Worm (Caenorhabditis elegans) whole organism, young adult: ENCODE measurements around the gene asd-1.

Source experiments
- B0261.1 ChIP-seq: sonication (generic microtip); optimal IDR thresholded peaks from 2 replicates; lab custom pipeline; 2016; ENCODE audit warnings: mild to moderate bottlenecking, missing genetic modification characterization, moderate library complexity, missing compliant biosample characterization
- C06A6.2 ChIP-seq: fragments of 200-800 bp; sonication (Bioruptor generic); conservative IDR thresholded peaks from 2 replicates; pipeline ENCODE4 v1.3.6; 2022; ENCODE audit warnings: missing genetic modification characterization, missing compliant biosample characterization
- C17E4.6 ChIP-seq: fragments of 200-800 bp; sonication (Bioruptor generic); IDR thresholded peaks from 2 replicates; pipeline ENCODE4 v1.3.6; 2022; ENCODE audit warnings: missing genetic modification reagents, missing genetic modification characterization, missing compliant biosample characterization
- F10E7.11 ChIP-seq: sonication (generic microtip); optimal IDR thresholded peaks from 2 replicates; lab custom pipeline; 2017; ENCODE audit warnings: mild to moderate bottlenecking, missing genetic modification characterization, moderate library complexity, missing compliant biosample characterization
- F22D6.2 ChIP-seq: sonication (generic microtip); optimal IDR thresholded peaks from 2 replicates; lab custom pipeline; 2016; ENCODE audit warnings: mild to moderate bottlenecking, missing genetic modification characterization, missing compliant biosample characterization
- F23B12.7 ChIP-seq: sonication (generic microtip); optimal IDR thresholded peaks from 2 replicates; lab custom pipeline; 2017; ENCODE audit warnings: missing genetic modification characterization, mild to moderate bottlenecking, missing compliant biosample characterization, antibody characterized with exemption, moderate library complexity; ENCODE audit not compliant: insufficient read depth
- F49E8.2 ChIP-seq: sonication (generic microtip); optimal IDR thresholded peaks from 3 replicates; lab custom pipeline; 2017; ENCODE audit warnings: missing genetic modification characterization, mild to moderate bottlenecking, missing compliant biosample characterization, antibody characterized with exemption, moderate library complexity; ENCODE audit not compliant: insufficient read depth
- F55B11.4 ChIP-seq: sonication (generic microtip); optimal IDR thresholded peaks from 2 replicates; lab custom pipeline; 2016; ENCODE audit warnings: missing compliant biosample characterization, missing genetic modification characterization, borderline replicate concordance; ENCODE audit not compliant: insufficient read depth
- F57A8.1 ChIP-seq: fragments of 200-800 bp; sonication (Bioruptor generic); optimal IDR thresholded peaks from 2 replicates; lab custom pipeline; 2018; ENCODE audit warnings: mild to moderate bottlenecking, missing genetic modification characterization, moderate library complexity, missing compliant biosample characterization
- K12H6.12 ChIP-seq: fragments of 200-800 bp; sonication (Bioruptor generic); optimal IDR thresholded peaks from 2 replicates; lab custom pipeline; 2018; ENCODE audit warnings: mild to moderate bottlenecking, missing genetic modification characterization, missing compliant biosample characterization
- Y79H2A.3 ChIP-seq: fragments of 200-800 bp; sonication (Bioruptor generic); conservative IDR thresholded peaks from 2 replicates; pipeline ENCODE4 v1.3.6; 2022; ENCODE audit warnings: missing genetic modification reagents, missing genetic modification characterization, missing compliant biosample characterization
- ZK185.1 ChIP-seq: sonication (generic microtip); optimal IDR thresholded peaks from 2 replicates; lab custom pipeline; 2016; ENCODE audit warnings: mild to moderate bottlenecking, missing genetic modification characterization, missing compliant biosample characterization; ENCODE audit not compliant: poor library complexity, severe bottlenecking
- ama-1 ChIP-seq, 3 experiments: fragments of 150-350 bp in 1 of 3; sonication (generic microtip) in 2 of 3; optimal IDR thresholded peaks; 2 replicates each; lab custom pipeline; 2014 to 2018; ENCODE audit warnings: missing biosample characterization in 2 of 3, missing genetic modification characterization in 2 of 3, missing genetic modification reagents in 2 of 3
- athp-1 ChIP-seq: sonication (generic microtip); optimal IDR thresholded peaks from 2 replicates; lab custom pipeline; 2017; ENCODE audit warnings: mild to moderate bottlenecking, missing genetic modification characterization, missing compliant biosample characterization
- attf-5 ChIP-seq: fragments of 200-800 bp; sonication (Bioruptor generic); optimal IDR thresholded peaks from 2 replicates; lab custom pipeline; 2018; ENCODE audit warnings: mild to moderate bottlenecking, missing genetic modification characterization, missing compliant biosample characterization
- cebp-1 ChIP-seq, 2 experiments: fragments of 200-800 bp in 1 of 2; sonication (Bioruptor generic) in 1 of 2; sonication (generic microtip) in 1 of 2; IDR thresholded peaks in 1 of 2; optimal IDR thresholded peaks in 1 of 2; 2 replicates each; pipeline versions ENCODE4 v1.3.6 to Lab custom; 2017 to 2022; ENCODE audit warnings: missing compliant biosample characterization in 2 of 2, missing genetic modification characterization in 2 of 2, mild to moderate bottlenecking in 1 of 2, missing genetic modification reagents in 1 of 2, moderate library complexity in 1 of 2
- ceh-100 ChIP-seq: fragments of 200-800 bp; sonication (Bioruptor generic); IDR thresholded peaks from 2 replicates; pipeline ENCODE4 v1.3.6; 2022; ENCODE audit warnings: missing genetic modification reagents, missing genetic modification characterization, missing compliant biosample characterization
- ceh-27 ChIP-seq: fragments of 200-800 bp; sonication (Bioruptor generic); optimal IDR thresholded peaks from 2 replicates; lab custom pipeline; 2018; ENCODE audit warnings: mild to moderate bottlenecking, missing genetic modification characterization, moderate library complexity, missing compliant biosample characterization
- ceh-91 ChIP-seq: fragments of 200-800 bp; sonication (Bioruptor generic); IDR thresholded peaks from 2 replicates; pipeline ENCODE4 v1.3.6; 2022; ENCODE audit warnings: missing genetic modification reagents, missing genetic modification characterization, missing compliant biosample characterization
- die-1 ChIP-seq: sonication (generic microtip); optimal IDR thresholded peaks from 2 replicates; lab custom pipeline; 2016; ENCODE audit warnings: missing genotype, mild to moderate bottlenecking, missing genetic modification characterization, missing compliant biosample characterization
- dox-1 ChIP-seq: fragments of 200-800 bp; sonication (Bioruptor generic); IDR thresholded peaks from 2 replicates; pipeline ENCODE4 v1.3.6; 2022; ENCODE audit warnings: missing genetic modification reagents, missing genetic modification characterization, missing compliant biosample characterization
- hlh-26 ChIP-seq: fragments of 200-800 bp; sonication (Bioruptor generic); conservative IDR thresholded peaks from 2 replicates; pipeline ENCODE4 v1.3.6; 2022; ENCODE audit warnings: missing genetic modification reagents, missing genetic modification characterization, missing compliant biosample characterization
- let-607 ChIP-seq, 2 experiments: fragments of 200-800 bp in 1 of 2; sonication (Bioruptor generic) in 1 of 2; sonication (generic microtip) in 1 of 2; optimal IDR thresholded peaks; 2 replicates each; lab custom pipeline; 2016 to 2018; ENCODE audit warnings: mild to moderate bottlenecking in 2 of 2, missing compliant biosample characterization in 2 of 2, missing genetic modification characterization in 2 of 2, moderate library complexity in 2 of 2, missing genotype in 1 of 2
- lin-26 ChIP-seq: fragments of 200-800 bp; sonication (Bioruptor generic); IDR thresholded peaks from 2 replicates; pipeline ENCODE4 v1.3.6; 2022; ENCODE audit warnings: missing genetic modification reagents, missing genetic modification characterization, missing compliant biosample characterization
- lin-40 ChIP-seq: sonication (generic microtip); optimal IDR thresholded peaks from 2 replicates; lab custom pipeline; 2016; ENCODE audit warnings: missing genetic modification characterization, mild to moderate bottlenecking, missing compliant biosample characterization, missing genotype, missing genetic modification reagents
- lin-54 ChIP-seq: fragments of 200-800 bp; sonication (Bioruptor generic); optimal IDR thresholded peaks from 2 replicates; lab custom pipeline; 2018; ENCODE audit warnings: mild to moderate bottlenecking, missing genetic modification characterization, missing compliant biosample characterization
- lsl-1 ChIP-seq: fragments of 200-800 bp; sonication (Bioruptor generic); optimal IDR thresholded peaks from 2 replicates; lab custom pipeline; 2018; ENCODE audit warnings: mild to moderate bottlenecking, missing genetic modification characterization, moderate library complexity, missing compliant biosample characterization
- madf-10 ChIP-seq: sonication (generic microtip); optimal IDR thresholded peaks from 2 replicates; lab custom pipeline; 2016; ENCODE audit warnings: mild to moderate bottlenecking, missing genetic modification characterization, missing compliant biosample characterization
- madf-8 ChIP-seq: fragments of 200-800 bp; sonication (Bioruptor generic); conservative IDR thresholded peaks from 2 replicates; pipeline ENCODE4 v1.3.6; 2022; ENCODE audit warnings: missing genetic modification reagents, missing genetic modification characterization, missing compliant biosample characterization
- pbrm-1 ChIP-seq: fragments of 200-800 bp; sonication (Bioruptor generic); IDR thresholded peaks from 2 replicates; pipeline ENCODE4 v1.3.6; 2022; ENCODE audit warnings: missing genetic modification reagents, missing genetic modification characterization, missing compliant biosample characterization
- rcor-1 ChIP-seq: fragments of 200-800 bp; sonication (Bioruptor generic); IDR thresholded peaks from 2 replicates; pipeline ENCODE4 v1.3.6; 2022; ENCODE audit warnings: missing genetic modification reagents, missing genetic modification characterization, missing compliant biosample characterization
- repo-1 ChIP-seq: sonication (generic microtip); optimal IDR thresholded peaks from 2 replicates; lab custom pipeline; 2017; ENCODE audit warnings: mild to moderate bottlenecking, missing genetic modification characterization, missing compliant biosample characterization
- snpc-1.1 ChIP-seq: sonication (generic microtip); optimal IDR thresholded peaks from 2 replicates; lab custom pipeline; 2017; ENCODE audit warnings: missing genetic modification characterization, mild to moderate bottlenecking, missing compliant biosample characterization, antibody characterized with exemption, moderate library complexity, missing genotype, missing genetic modification reagents; ENCODE audit not compliant: insufficient read depth
- snpc-1.3 ChIP-seq: sonication (generic microtip); optimal IDR thresholded peaks from 2 replicates; lab custom pipeline; 2017; ENCODE audit warnings: missing genetic modification characterization, mild to moderate bottlenecking, missing compliant biosample characterization, antibody characterized with exemption, moderate library complexity, missing genotype, missing genetic modification reagents; ENCODE audit not compliant: insufficient read depth
- snpc-4 ChIP-seq, 5 experiments: fragments of 150-350 bp in 1 of 5; sonication (generic microtip) in 4 of 5; optimal IDR thresholded peaks; 2 replicates each; lab custom pipeline; 2014 to 2018; ENCODE audit warnings: missing genetic modification characterization in 5 of 5, missing biosample characterization in 3 of 5, antibody characterized with exemption in 2 of 5, mild to moderate bottlenecking in 2 of 5, missing compliant biosample characterization in 2 of 5, missing genotype in 2 of 5, moderate library complexity in 2 of 5, missing genetic modification reagents in 1 of 5
- sptf-2 ChIP-seq: fragments of 200-800 bp; sonication (Bioruptor generic); optimal IDR thresholded peaks from 2 replicates; lab custom pipeline; 2018; ENCODE audit warnings: mild to moderate bottlenecking, missing genetic modification characterization, missing compliant biosample characterization
- tlf-1 ChIP-seq: fragments of 200-800 bp; sonication (Bioruptor generic); optimal IDR thresholded peaks from 2 replicates; lab custom pipeline; 2018; ENCODE audit warnings: mild to moderate bottlenecking, missing genetic modification characterization, missing compliant biosample characterization
- zim-3 ChIP-seq: sonication (generic microtip); optimal IDR thresholded peaks from 2 replicates; lab custom pipeline; 2017; ENCODE audit warnings: mild to moderate bottlenecking, missing genetic modification characterization, moderate library complexity, missing compliant biosample characterization
- ztf-22 ChIP-seq: fragments of 200-800 bp; sonication (Bioruptor generic); optimal IDR thresholded peaks from 2 replicates; lab custom pipeline; 2018; ENCODE audit warnings: mild to moderate bottlenecking, missing genetic modification characterization, moderate library complexity, missing compliant biosample characterization
- ztf-26 ChIP-seq: sonication (generic microtip); optimal IDR thresholded peaks from 2 replicates; lab custom pipeline; 2017; ENCODE audit warnings: missing genetic modification characterization, missing compliant biosample characterization

The asd-1 gene

ce11 chrIII:4170903-4171377 is 26.1 kb upstream of the asd-1 start, which contains the start of the genes rnf-121 and C16C10.4 (continued):
- TF ChIP-seq sptf-2 (no peak), ceh-91 (no peak), F49E8.2 (tag; lab: Kevin White, UChicago) (peak; percentile 63), C06A6.2 (GFP tag; lab: Robert Waterston, UW) (peak; percentile 44; the same call in 1 of the 2 replicates), athp-1 (tag; lab: Kevin White, UChicago) (peak; percentile 40), zim-3 (no peak), dox-1 (GFP tag; lab: Robert Waterston, UW) (peak; percentile 68; the same call in 1 of the 2 replicates), lin-26 (GFP tag; lab: Robert Waterston, UW) (peak; percentile 49; the same call in 1 of the 2 replicates), ztf-26 (tag; lab: Kevin White, UChicago) (no peak), attf-5 (peak; percentile 68), snpc-1.1 (tag; lab: Kevin White, UChicago) (peak; percentile 31), pbrm-1 (GFP tag; lab: Robert Waterston, UW) (peak; percentile 31; the same call in 1 of the 2 replicates), die-1 (peak; percentile 50), F55B11.4 (no peak), ceh-27 (GFP tag; lab: Kevin White, UChicago) (no peak), C17E4.6 (no peak), F57A8.1 (GFP tag; lab: Kevin White, UChicago) (no peak), tlf-1 (peak; percentile 38), madf-10 (peak; percentile 45), F23B12.7 (tag; lab: Kevin White, UChicago) (peak; percentile 67), lin-40 (peak; percentile 46), repo-1 (tag; lab: Kevin White, UChicago) (peak; percentile 4), madf-8 (GFP tag; lab: Robert Waterston, UW) (peak; percentile 38), rcor-1 (GFP tag; lab: Robert Waterston, UW) (peak; percentile 57; the same call in 1 of the 2 replicates), let-607 (tag; optimal IDR thresholded peaks at IDR 0.05; lab: Kevin White, UChicago) (peak in 1 of 2 experiments; percentile 42), ZK185.1 (tag; lab: Kevin White, UChicago) (peak; percentile 86), snpc-4 (GFP tag; optimal IDR thresholded peaks at IDR 0.05; lab: Kevin White, UChicago) (peak; percentile 5), snpc-4 (tag; optimal IDR thresholded peaks at IDR 0.05; lab: Kevin White, UChicago) (peak in 2 of 4 experiments; percentile 28 to 54), ztf-22 (GFP tag; lab: Kevin White, UChicago) (no peak), F10E7.11 (tag; lab: Kevin White, UChicago) (no peak), snpc-1.3 (tag; lab: Kevin White, UChicago) (peak; percentile 71), cebp-1 (GFP tag; IDR thresholded peaks at IDR 0.05; lab: Robert Waterston, UW) (no peak), cebp-1 (tag; optimal IDR thresholded peaks at IDR 0.05; lab: Kevin White, UChicago) (peak; percentile 74), K12H6.12 (tag; lab: Kevin White, UChicago) (peak; percentile 19), F22D6.2 (peak; percentile 20), hlh-26 (GFP tag; lab: Robert Waterston, UW) (no peak), B0261.1 (tag; lab: Kevin White, UChicago) (no peak), Y79H2A.3 (no peak), ama-1 (optimal IDR thresholded peaks at IDR 0.05; lab: Kevin White, UChicago) (no peak), ama-1 (GFP tag; optimal IDR thresholded peaks at IDR 0.05; lab: Kevin White, UChicago) (peak in 1 of 2 experiments; percentile 62), lin-54 (GFP tag; lab: Kevin White, UChicago) (peak; percentile 69), ceh-100 (peak; percentile 77), lsl-1 (peak; percentile 47)
- TF ChIP-seq, all 124 proteins: peak for 49
